Fruit fly (Drosophila melanogaster) whole organism, embryonic: ENCODE data around the gene aos.

Source experiments
- CG10979 ChIP-seq: fragments of 200-800 bp; sonication (Bioruptor generic); optimal IDR thresholded peaks from 2 replicates; lab custom pipeline; 2018; ENCODE audit warnings: missing biosample characterization, mild to moderate bottlenecking, missing genetic modification characterization, moderate library complexity
- CG14050 ChIP-seq: fragments of 200-800 bp; sonication (Bioruptor generic); IDR thresholded peaks from 3 replicates; pipeline ENCODE4 v1.3.6; 2022; ENCODE audit warnings: missing biosample characterization, missing genetic modification characterization
- CG15011 ChIP-seq: fragments of 200-800 bp; sonication (Bioruptor generic); optimal IDR thresholded peaks from 3 replicates; lab custom pipeline; 2018; ENCODE audit warnings: missing biosample characterization, mild to moderate bottlenecking, missing genetic modification characterization
- CG15696 ChIP-seq: fragments of 200-800 bp; sonication (Bioruptor generic); optimal IDR thresholded peaks from 2 replicates; lab custom pipeline; 2019; ENCODE audit warnings: missing biosample characterization, mild to moderate bottlenecking, missing genetic modification characterization, moderate library complexity
- CG16779 ChIP-seq: fragments of 200-800 bp; sonication (Bioruptor generic); IDR thresholded peaks from 2 replicates; pipeline ENCODE4 v1.3.6; 2022; ENCODE audit warnings: missing biosample characterization, missing genetic modification characterization
- CG17328 ChIP-seq: fragments of 200-800 bp; sonication (Bioruptor generic); IDR thresholded peaks from 2 replicates; pipeline ENCODE4 v1.3.6; 2022; ENCODE audit warnings: missing biosample characterization, missing genetic modification characterization
- CG17359 ChIP-seq: fragments of 200-800 bp; sonication (Bioruptor generic); optimal IDR thresholded peaks from 3 replicates; lab custom pipeline; 2018; ENCODE audit warnings: missing biosample characterization, mild to moderate bottlenecking, missing genetic modification characterization, moderate library complexity
- CG18011 ChIP-seq: fragments of 200-800 bp; sonication (Bioruptor generic); optimal IDR thresholded peaks from 2 replicates; lab custom pipeline; 2017; ENCODE audit warnings: missing biosample characterization, missing genetic modification characterization, mild to moderate bottlenecking, moderate library complexity, missing genotype
- CG18262 ChIP-seq: fragments of 200-800 bp; optimal IDR thresholded peaks from 3 replicates; lab custom pipeline; 2019; ENCODE audit warnings: missing biosample characterization, mild to moderate bottlenecking, missing genetic modification characterization, moderate library complexity
- CG2712 ChIP-seq: fragments of 200-800 bp; optimal IDR thresholded peaks from 3 replicates; lab custom pipeline; 2019; ENCODE audit warnings: missing biosample characterization, mild to moderate bottlenecking, missing genetic modification characterization, moderate library complexity
- CG30403 ChIP-seq: fragments of 200-800 bp; sonication (Bioruptor generic); optimal IDR thresholded peaks from 3 replicates; lab custom pipeline; 2016; ENCODE audit warnings: missing biosample characterization, missing genetic modification characterization
- CG34376 ChIP-seq: fragments of 200-800 bp; sonication (Bioruptor generic); optimal IDR thresholded peaks from 2 replicates; lab custom pipeline; 2018; ENCODE audit warnings: missing biosample characterization, mild to moderate bottlenecking, missing genetic modification characterization
- CG4424 ChIP-seq: fragments of 200-800 bp; sonication (Bioruptor generic); optimal IDR thresholded peaks from 3 replicates; lab custom pipeline; 2016; ENCODE audit warnings: missing biosample characterization, missing genetic modification characterization
- CG7556 ChIP-seq: fragments of 200-800 bp; sonication (Bioruptor generic); optimal IDR thresholded peaks from 2 replicates; lab custom pipeline; 2017; ENCODE audit warnings: missing biosample characterization, mild to moderate bottlenecking, missing genetic modification characterization
- CG8089 ChIP-seq: fragments of 200-800 bp; sonication (Bioruptor generic); optimal IDR thresholded peaks from 3 replicates; lab custom pipeline; 2016; ENCODE audit warnings: missing biosample characterization, missing genetic modification characterization
- CG8765 ChIP-seq: fragments of 200-800 bp; sonication (Bioruptor generic); IDR thresholded peaks from 2 replicates; pipeline ENCODE4 v1.3.6; 2022; ENCODE audit warnings: missing biosample characterization, missing genetic modification characterization
- CG9437 ChIP-seq: fragments of 200-800 bp; sonication (Bioruptor generic); optimal IDR thresholded peaks from 2 replicates; lab custom pipeline; 2018; ENCODE audit warnings: missing biosample characterization, mild to moderate bottlenecking, missing genetic modification characterization
- CG9797 ChIP-seq: fragments of 200-800 bp; sonication (Bioruptor generic); optimal IDR thresholded peaks from 3 replicates; lab custom pipeline; 2018; ENCODE audit warnings: missing biosample characterization, mild to moderate bottlenecking, missing genetic modification characterization
- Dbx ChIP-seq: fragments of 200-800 bp; sonication (Bioruptor generic); IDR thresholded peaks from 3 replicates; pipeline ENCODE4 v1.3.6; 2022; ENCODE audit warnings: missing biosample characterization, missing genetic modification characterization
- HLH3B ChIP-seq: fragments of 200-800 bp; sonication (Bioruptor generic); IDR thresholded peaks from 2 replicates; pipeline ENCODE4 v1.3.6; 2022; ENCODE audit warnings: missing biosample characterization, missing genetic modification characterization
- Hmr ChIP-seq: fragments of 200-800 bp; sonication (Bioruptor generic); optimal IDR thresholded peaks from 3 replicates; lab custom pipeline; 2017; ENCODE audit warnings: mild to moderate bottlenecking, missing biosample characterization, missing genetic modification reagents, missing genetic modification characterization
- PHDP ChIP-seq: fragments of 200-800 bp; sonication (Bioruptor generic); optimal IDR thresholded peaks from 3 replicates; lab custom pipeline; 2018; ENCODE audit warnings: missing biosample characterization, mild to moderate bottlenecking, missing genetic modification characterization, moderate library complexity
- Pdp1 ChIP-seq, 2 experiments: fragments of 200-800 bp; sonication (Bioruptor generic); optimal IDR thresholded peaks; 3 replicates each; lab custom pipeline; 2016; ENCODE audit warnings: missing biosample characterization in 2 of 2, missing genetic modification characterization in 2 of 2, mild to moderate bottlenecking in 1 of 2, moderate library complexity in 1 of 2
- Ptx1 ChIP-seq: fragments of 200-800 bp; sonication (Bioruptor generic); IDR thresholded peaks from 2 replicates; pipeline ENCODE4 v1.3.6; 2022; ENCODE audit warnings: missing biosample characterization, missing genetic modification characterization
- Sin3A ChIP-seq: fragments of >200 bp; optimal IDR thresholded peaks from 2 replicates; lab custom pipeline; 2018
- Trl ChIP-seq, 3 experiments: fragments of >200 bp in 2 of 3; fragments of 200-800 bp in 1 of 3; sonication (Bioruptor generic) in 1 of 3; optimal IDR thresholded peaks; 2 replicates in 1 of 3; 3 replicates in 2 of 3; lab custom pipeline; 2016 to 2017; ENCODE audit warnings: missing biosample characterization in 1 of 3, missing genetic modification characterization in 1 of 3
- Vsx1 ChIP-seq: fragments of 200-800 bp; sonication (Bioruptor generic); optimal IDR thresholded peaks from 2 replicates; lab custom pipeline; 2017; ENCODE audit warnings: missing biosample characterization, mild to moderate bottlenecking, missing genetic modification characterization, missing genetic modification reagents
- ara ChIP-seq: fragments of 200-800 bp; sonication (Bioruptor generic); IDR thresholded peaks from 2 replicates; pipeline ENCODE4 v1.3.6; 2022; ENCODE audit warnings: missing biosample characterization, missing genetic modification characterization
- bowl ChIP-seq: fragments of 200-800 bp; sonication (Bioruptor generic); IDR thresholded peaks from 2 replicates; pipeline ENCODE4 v1.3.6; 2022; ENCODE audit warnings: missing biosample characterization, missing genetic modification characterization
- bsh ChIP-seq, 2 experiments: fragments of 200-800 bp; sonication (Bioruptor generic); optimal IDR thresholded peaks; 2 replicates each; lab custom pipeline; 2017 to 2018; ENCODE audit warnings: mild to moderate bottlenecking in 2 of 2, missing biosample characterization in 2 of 2, missing genetic modification characterization in 2 of 2, moderate library complexity in 1 of 2
- chm ChIP-seq: fragments of 200-800 bp; sonication (Bioruptor generic); IDR thresholded peaks from 2 replicates; pipeline ENCODE4 v1.3.6; 2022; ENCODE audit warnings: missing biosample characterization, missing genetic modification characterization
- corto ChIP-seq: fragments of 200-800 bp; sonication (Bioruptor generic); optimal IDR thresholded peaks from 2 replicates; lab custom pipeline; 2016; ENCODE audit warnings: missing biosample characterization, mild to moderate bottlenecking, missing genetic modification characterization, moderate library complexity
- dysf ChIP-seq: fragments of 200-800 bp; sonication (Bioruptor generic); IDR thresholded peaks from 3 replicates; pipeline ENCODE4 v1.3.6; 2022; ENCODE audit warnings: missing biosample characterization, missing genetic modification characterization
- ems ChIP-seq: fragments of 200-800 bp; sonication (Bioruptor generic); optimal IDR thresholded peaks from 3 replicates; lab custom pipeline; 2016; ENCODE audit warnings: missing biosample characterization, missing genetic modification characterization
- fd96Cb ChIP-seq: fragments of 200-800 bp; sonication (Bioruptor generic); optimal IDR thresholded peaks from 2 replicates; lab custom pipeline; 2018; ENCODE audit warnings: missing biosample characterization, mild to moderate bottlenecking, missing genetic modification characterization, moderate library complexity
- gsb-n ChIP-seq: fragments of 200-800 bp; sonication (Bioruptor generic); optimal IDR thresholded peaks from 3 replicates; lab custom pipeline; 2018; ENCODE audit warnings: missing biosample characterization, mild to moderate bottlenecking, missing genetic modification characterization
- hb ChIP-seq: fragments of 200-800 bp; sonication (Bioruptor generic); IDR thresholded peaks from 3 replicates; pipeline ENCODE4 v1.3.6; 2022; ENCODE audit warnings: missing biosample characterization, missing genetic modification characterization; ENCODE audit not compliant: partially characterized antibody
- her ChIP-seq: fragments of 200-800 bp; sonication (Bioruptor generic); optimal IDR thresholded peaks from 2 replicates; lab custom pipeline; 2016; ENCODE audit warnings: missing biosample characterization, missing genetic modification characterization
- hth ChIP-seq: fragments of >200 bp; optimal IDR thresholded peaks from 2 replicates; lab custom pipeline; 2017; ENCODE audit warnings: inconsistent platforms
- knrl ChIP-seq: fragments of 200-800 bp; sonication (Bioruptor generic); IDR thresholded peaks from 3 replicates; pipeline ENCODE4 v1.3.6; 2022; ENCODE audit warnings: missing biosample characterization, missing genetic modification characterization; ENCODE audit not compliant: partially characterized antibody
- lab ChIP-seq: fragments of 200-800 bp; sonication (Bioruptor generic); optimal IDR thresholded peaks from 3 replicates; lab custom pipeline; 2017; ENCODE audit warnings: missing biosample characterization, missing genetic modification characterization, mild to moderate bottlenecking, moderate library complexity, missing genetic modification reagents
- lov ChIP-seq, 2 experiments: fragments of 200-800 bp in 1 of 2; fragments of >200 bp in 1 of 2; sonication (Bioruptor generic) in 1 of 2; IDR thresholded peaks in 1 of 2; optimal IDR thresholded peaks in 1 of 2; 2 replicates in 1 of 2; 3 replicates in 1 of 2; pipeline versions ENCODE4 v1.3.6 to Lab custom; 2017 to 2022; ENCODE audit warnings: missing biosample characterization in 1 of 2, missing genetic modification characterization in 1 of 2
- pum ChIP-seq: fragments of 200-800 bp; sonication (Bioruptor generic); optimal IDR thresholded peaks from 2 replicates; lab custom pipeline; 2016; ENCODE audit warnings: missing biosample characterization, missing genetic modification characterization
- sens ChIP-seq: fragments of 200-800 bp; sonication (Bioruptor generic); peaks from one replicate; lab custom pipeline; 2016; ENCODE audit warnings: missing biosample characterization, missing genetic modification characterization
- stc ChIP-seq: fragments of 200-800 bp; sonication (Bioruptor generic); IDR thresholded peaks from 2 replicates; pipeline ENCODE4 v1.3.6; 2022; ENCODE audit warnings: missing biosample characterization, missing genetic modification characterization
- tgo ChIP-seq: fragments of 200-800 bp; sonication (Bioruptor generic); IDR thresholded peaks from 3 replicates; pipeline ENCODE4 v1.3.6; 2022; ENCODE audit warnings: missing biosample characterization, missing genetic modification characterization
- trem ChIP-seq: fragments of 200-800 bp; optimal IDR thresholded peaks from 3 replicates; lab custom pipeline; 2019; ENCODE audit warnings: missing biosample characterization, mild to moderate bottlenecking, missing genetic modification characterization, moderate library complexity
- trh ChIP-seq: fragments of 200-800 bp; sonication (Bioruptor generic); optimal IDR thresholded peaks from 2 replicates; lab custom pipeline; 2016; ENCODE audit warnings: missing biosample characterization, missing genetic modification characterization
- tx ChIP-seq: fragments of 200-800 bp; sonication (Bioruptor generic); optimal IDR thresholded peaks from 2 replicates; lab custom pipeline; 2016; ENCODE audit warnings: missing biosample characterization, missing genetic modification characterization
- zfh1 ChIP-seq: fragments of 200-800 bp; sonication (Bioruptor generic); IDR thresholded peaks from 3 replicates; pipeline ENCODE4 v1.3.6; 2022; ENCODE audit warnings: missing biosample characterization, missing genetic modification characterization

Gene aos

DNA sequence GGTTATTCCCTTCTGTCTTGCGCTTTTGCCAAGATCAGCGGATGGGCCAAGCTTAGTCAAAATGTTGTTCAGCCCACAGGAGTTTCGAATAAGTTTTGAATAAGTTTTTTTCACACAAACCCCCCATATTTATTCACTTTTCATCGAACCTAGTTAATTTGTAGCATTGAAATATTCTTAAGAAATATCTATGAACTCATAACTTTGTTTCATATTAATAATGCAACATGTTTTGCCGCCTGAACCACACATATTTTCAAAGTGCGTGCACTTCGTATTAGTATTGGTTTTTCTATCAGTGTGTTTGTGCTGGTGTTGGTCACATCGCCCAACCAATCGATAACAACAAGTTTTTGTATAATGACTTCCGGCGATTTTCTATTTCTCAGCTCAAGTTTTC lies 3.1 kb upstream of the aos start (continued):
- no peak for TF ChIP-seq PHDP (tag; lab: Kevin White, UChicago)
- no peak for TF ChIP-seq her (GFP tag; lab: Kevin White, UChicago)
- TF ChIP-seq CG18262 = peak; percentile 68
- TF ChIP-seq CG16779 (GFP tag; lab: Robert Waterston, UW) = no peak
- no peak for TF ChIP-seq Trl (optimal IDR thresholded peaks at IDR 0.05; lab: Kevin White, UChicago)
- TF ChIP-seq Trl (GFP tag; optimal IDR thresholded peaks at IDR 0.05; lab: Kevin White, UChicago) = peak; percentile 9
- peak; percentile 53 for TF ChIP-seq CG10979
- TF ChIP-seq ara = peak; percentile 78; the same call in 1 of the 2 replicates
- TF ChIP-seq CG4424 (GFP tag; lab: Kevin White, UChicago) = no peak
- TF ChIP-seq chm (GFP tag; lab: Robert Waterston, UW) = 0 out of 2 replicates have a peak, but pooled peaks have one; percentile 41
- TF ChIP-seq HLH3B (GFP tag; lab: Robert Waterston, UW) = peak; percentile 16; the same call in 1 of the 2 replicates
- no peak for TF ChIP-seq ems
- peak; percentile 15; the same call in 1 of the 2 replicates for TF ChIP-seq CG8765 (GFP tag; lab: Robert Waterston, UW)
- TF ChIP-seq corto (GFP tag; lab: Kevin White, UChicago) = no peak
- TF ChIP-seq Vsx1 = no peak
- no peak for TF ChIP-seq fd96Cb (tag; lab: Kevin White, UChicago)
- peak; percentile 6 for TF ChIP-seq CG7556 (GFP tag; lab: Kevin White, UChicago)
- no peak for TF ChIP-seq lov (optimal IDR thresholded peaks at IDR 0.05; lab: Kevin White, UChicago)
- 0 out of 3 replicates have a peak, but pooled peaks have one; percentile 39 for TF ChIP-seq lov (GFP tag; IDR thresholded peaks at IDR 0.05; lab: Robert Waterston, UW)
- peak in 1 of 2 experiments; percentile 17 for TF ChIP-seq bsh (GFP tag; optimal IDR thresholded peaks at IDR 0.05; lab: Kevin White, UChicago)
- 0 out of 3 replicates have a peak, but pooled peaks have one; percentile 14 for TF ChIP-seq CG14050 (GFP tag; lab: Robert Waterston, UW)
- peak; percentile 17 for TF ChIP-seq gsb-n (tag; lab: Kevin White, UChicago)
- TF ChIP-seq bowl (GFP tag; lab: Robert Waterston, UW) = no peak
- TF ChIP-seq CG18011 = no peak
- TF ChIP-seq CG9797 (GFP tag; lab: Kevin White, UChicago) = no peak
- peak; percentile 41; the same call in 1 of the 3 replicates for TF ChIP-seq dysf
- TF ChIP-seq CG30403 (GFP tag; lab: Kevin White, UChicago) = peak; percentile 16
- no peak for TF ChIP-seq CG15011 (GFP tag; lab: Kevin White, UChicago)
- no peak for TF ChIP-seq trem (tag; lab: Kevin White, UChicago)
- TF ChIP-seq lab = no peak
- peak; percentile 60 for TF ChIP-seq CG17359 (tag; lab: Kevin White, UChicago)
- TF ChIP-seq zfh1 (GFP tag; lab: Robert Waterston, UW) = peak; percentile 82
- no peak for TF ChIP-seq knrl
- no peak for TF ChIP-seq Sin3A (lab: Kevin White, UChicago)
- TF ChIP-seq sens (GFP tag; lab: Kevin White, UChicago) = peak; percentile 94
- TF ChIP-seq hb (GFP tag; lab: Robert Waterston, UW) = no peak
- TF ChIP-seq CG34376 (GFP tag; lab: Kevin White, UChicago) = no peak
- no peak for TF ChIP-seq hth
- TF ChIP-seq Hmr (GFP tag; lab: Kevin White, UChicago) = no peak
- peak; percentile 70 for TF ChIP-seq CG2712 (tag; lab: Kevin White, UChicago)
- TF ChIP-seq CG15696 (tag; lab: Kevin White, UChicago) = no peak
- TF ChIP-seq tx = no peak
- no peak for TF ChIP-seq CG8089
- peak; percentile 24 for TF ChIP-seq pum (GFP tag; lab: Kevin White, UChicago)
- no peak for TF ChIP-seq Dbx (GFP tag; lab: Robert Waterston, UW)
- no peak for TF ChIP-seq CG9437 (GFP tag; lab: Kevin White, UChicago)
- no peak for TF ChIP-seq trh (GFP tag; lab: Kevin White, UChicago)
- 0 out of 2 replicates have a peak, but pooled peaks have one; percentile 7 for TF ChIP-seq CG17328
- peak; percentile 35 to 39 for TF ChIP-seq Pdp1 (GFP tag; optimal IDR thresholded peaks at IDR 0.05; lab: Kevin White, UChicago)
- TF ChIP-seq Ptx1 (GFP tag; lab: Robert Waterston, UW) = peak; percentile 70
- peak; percentile 62; the same call in 2 of the 3 replicates for TF ChIP-seq tgo
- TF ChIP-seq stc (GFP tag; lab: Robert Waterston, UW) = peak; percentile 82
